Fruit fly (Drosophila melanogaster) whole organism, embryonic: Measurements from ENCODE around the gene CG17754.
A peak's percentile ranks its signal among the peaks of the same experiment; 100 is the strongest.

Experiments used
- Awh ChIP-seq: fragments of 200-800 bp; sonication (Bioruptor generic); IDR thresholded peaks from 2 replicates; pipeline ENCODE4, ENCODE4 v1.3.6; 2022; ENCODE audit warnings: missing biosample characterization, missing genetic modification characterization
- B-H2 ChIP-seq: fragments of 200-800 bp; sonication (Bioruptor generic); optimal IDR thresholded peaks from 2 replicates; lab custom pipeline; 2018; ENCODE audit warnings: missing biosample characterization, mild to moderate bottlenecking, missing genetic modification characterization
- CG10431 ChIP-seq: fragments of 200-800 bp; sonication (Bioruptor generic); optimal IDR thresholded peaks from 3 replicates; lab custom pipeline; 2018; ENCODE audit warnings: missing biosample characterization, mild to moderate bottlenecking, missing genetic modification characterization
- CG10565 ChIP-seq: fragments of 200-800 bp; sonication (Bioruptor generic); optimal IDR thresholded peaks from 3 replicates; lab custom pipeline; 2016; ENCODE audit warnings: missing biosample characterization, mild to moderate bottlenecking, missing genetic modification characterization
- CG10979 ChIP-seq: fragments of 200-800 bp; sonication (Bioruptor generic); optimal IDR thresholded peaks from 2 replicates; lab custom pipeline; 2018; ENCODE audit warnings: missing biosample characterization, mild to moderate bottlenecking, missing genetic modification characterization, moderate library complexity
- CG13894 ChIP-seq: fragments of 200-800 bp; sonication (Bioruptor generic); optimal IDR thresholded peaks from 3 replicates; lab custom pipeline; 2018; ENCODE audit warnings: missing biosample characterization, mild to moderate bottlenecking, missing genetic modification characterization, moderate library complexity
- CG1602 ChIP-seq: fragments of 200-800 bp; sonication (Bioruptor generic); optimal IDR thresholded peaks from 3 replicates; lab custom pipeline; 2016; ENCODE audit warnings: missing biosample characterization, missing genetic modification characterization
- CG2712 ChIP-seq: fragments of 200-800 bp; optimal IDR thresholded peaks from 3 replicates; lab custom pipeline; 2019; ENCODE audit warnings: missing biosample characterization, mild to moderate bottlenecking, missing genetic modification characterization, moderate library complexity
- CG2875 ChIP-seq: fragments of 200-800 bp; sonication (Bioruptor generic); optimal IDR thresholded peaks from 2 replicates; lab custom pipeline; 2017; ENCODE audit warnings: missing biosample characterization, mild to moderate bottlenecking, missing genetic modification characterization, missing genetic modification reagents
- CG4424 ChIP-seq: fragments of 200-800 bp; sonication (Bioruptor generic); optimal IDR thresholded peaks from 3 replicates; lab custom pipeline; 2016; ENCODE audit warnings: missing biosample characterization, missing genetic modification characterization
- CG4820 ChIP-seq: fragments of 200-800 bp; sonication (Bioruptor generic); optimal IDR thresholded peaks from 3 replicates; lab custom pipeline; 2016; ENCODE audit warnings: missing biosample characterization, missing genetic modification characterization
- CG5180 ChIP-seq: fragments of 200-800 bp; sonication (Bioruptor generic); optimal IDR thresholded peaks from 3 replicates; lab custom pipeline; 2017; ENCODE audit warnings: missing biosample characterization, missing genetic modification characterization, mild to moderate bottlenecking, moderate library complexity, missing genetic modification reagents
- CG5245 ChIP-seq: fragments of 200-800 bp; sonication (Bioruptor generic); optimal IDR thresholded peaks from 3 replicates; lab custom pipeline; 2016; ENCODE audit warnings: missing biosample characterization, missing genetic modification characterization
- CG6272 ChIP-seq: fragments of 200-800 bp; sonication (Bioruptor generic); IDR thresholded peaks from 2 replicates; pipeline ENCODE4 v1.3.6; 2022; ENCODE audit warnings: missing biosample characterization, missing genetic modification characterization
- CG6683 ChIP-seq: fragments of 200-800 bp; sonication (Bioruptor generic); optimal IDR thresholded peaks from 2 replicates; lab custom pipeline; 2017; ENCODE audit warnings: missing biosample characterization, mild to moderate bottlenecking, missing genetic modification characterization, missing genetic modification reagents
- CG7357 ChIP-seq: fragments of 200-800 bp; sonication (Bioruptor generic); IDR thresholded peaks from 3 replicates; pipeline ENCODE4 v1.3.6; 2022; ENCODE audit warnings: missing biosample characterization, missing genetic modification characterization
- CG8388 ChIP-seq: fragments of 200-800 bp; sonication (Bioruptor generic); optimal IDR thresholded peaks from 2 replicates; lab custom pipeline; 2019; ENCODE audit warnings: missing biosample characterization, mild to moderate bottlenecking, missing genetic modification characterization, moderate library complexity
- CG9876 ChIP-seq: fragments of 200-800 bp; sonication (Bioruptor generic); optimal IDR thresholded peaks from 2 replicates; lab custom pipeline; 2016; ENCODE audit warnings: missing biosample characterization, missing genetic modification characterization
- Camta ChIP-seq: fragments of 200-800 bp; sonication (Bioruptor generic); optimal IDR thresholded peaks from 2 replicates; lab custom pipeline; 2016; ENCODE audit warnings: missing biosample characterization, missing genetic modification characterization
- CrebB ChIP-seq: fragments of 200-800 bp; sonication (Bioruptor generic); optimal IDR thresholded peaks from 3 replicates; lab custom pipeline; 2018; ENCODE audit warnings: missing biosample characterization, mild to moderate bottlenecking, missing genetic modification characterization
- Eip74EF ChIP-seq, 2 experiments: fragments of 200-800 bp in 1 of 2; fragments of >200 bp in 1 of 2; sonication (Bioruptor generic) in 1 of 2; optimal IDR thresholded peaks; 2 replicates each; lab custom pipeline; 2017 to 2019; ENCODE audit warnings: missing biosample characterization in 2 of 2, missing genetic modification characterization in 2 of 2, mild to moderate bottlenecking in 1 of 2, moderate library complexity in 1 of 2
- Fer2 ChIP-seq: fragments of 200-800 bp; sonication (Bioruptor generic); optimal IDR thresholded peaks from 2 replicates; lab custom pipeline; 2018; ENCODE audit warnings: missing biosample characterization, mild to moderate bottlenecking, missing genetic modification characterization, moderate library complexity
- GATAe ChIP-seq: fragments of 200-800 bp; sonication (Bioruptor generic); conservative IDR thresholded peaks from 2 replicates; pipeline ENCODE4 v1.3.6; 2022; ENCODE audit warnings: missing biosample characterization, missing genetic modification characterization
- H15 ChIP-seq: fragments of 200-800 bp; sonication (Bioruptor generic); IDR thresholded peaks from 3 replicates; pipeline ENCODE4 v1.3.6; 2022; ENCODE audit warnings: missing biosample characterization, missing genetic modification characterization
- HmgD ChIP-seq: fragments of 200-800 bp; sonication (Bioruptor generic); optimal IDR thresholded peaks from 3 replicates; lab custom pipeline; 2016; ENCODE audit warnings: missing biosample characterization, missing genetic modification characterization
- Hr39 ChIP-seq: fragments of >200 bp; optimal IDR thresholded peaks from 2 replicates; lab custom pipeline; 2017
- Jarid2 ChIP-seq: fragments of 200-800 bp; sonication (Bioruptor generic); optimal IDR thresholded peaks from 3 replicates; lab custom pipeline; 2017; ENCODE audit warnings: mild to moderate bottlenecking, missing biosample characterization, missing genetic modification reagents, missing genetic modification characterization
- MBD-R2 ChIP-seq: fragments of 200-800 bp; sonication (Bioruptor generic); IDR thresholded peaks from 2 replicates; pipeline ENCODE4 v1.3.6; 2022; ENCODE audit warnings: missing biosample characterization, missing genetic modification characterization
- Max ChIP-seq: fragments of 200-800 bp; sonication (Bioruptor generic); optimal IDR thresholded peaks from 2 replicates; lab custom pipeline; 2016; ENCODE audit warnings: missing biosample characterization, mild to moderate bottlenecking, missing genetic modification characterization
- Nf-YB ChIP-seq: fragments of 200-800 bp; sonication (Bioruptor generic); optimal IDR thresholded peaks from 3 replicates; lab custom pipeline; 2019; ENCODE audit warnings: missing biosample characterization, mild to moderate bottlenecking, missing genetic modification characterization, moderate library complexity
- Sin3A ChIP-seq: fragments of >200 bp; optimal IDR thresholded peaks from 2 replicates; lab custom pipeline; 2018
- Xbp1 ChIP-seq: fragments of 200-800 bp; sonication (Bioruptor generic); optimal IDR thresholded peaks from 3 replicates; lab custom pipeline; 2016; ENCODE audit warnings: missing biosample characterization, mild to moderate bottlenecking, missing genetic modification characterization
- Xrp1 ChIP-seq: fragments of 200-800 bp; sonication (Bioruptor generic); IDR thresholded peaks from 2 replicates; pipeline ENCODE4 v1.3.6; 2022; ENCODE audit warnings: missing biosample characterization, missing genetic modification characterization
- ara ChIP-seq: fragments of 200-800 bp; sonication (Bioruptor generic); IDR thresholded peaks from 2 replicates; pipeline ENCODE4 v1.3.6; 2022; ENCODE audit warnings: missing biosample characterization, missing genetic modification characterization
- cas ChIP-seq: fragments of 200-800 bp; sonication (Bioruptor generic); IDR thresholded peaks from 2 replicates; pipeline ENCODE4 v1.3.6; 2022; ENCODE audit warnings: missing biosample characterization, missing genetic modification characterization
- cg ChIP-seq: fragments of 200-800 bp; sonication (Bioruptor generic); optimal IDR thresholded peaks from 3 replicates; lab custom pipeline; 2019; ENCODE audit warnings: missing biosample characterization, mild to moderate bottlenecking, missing genetic modification characterization, moderate library complexity
- chif ChIP-seq, 2 experiments: fragments of 200-800 bp; sonication (Bioruptor generic); optimal IDR thresholded peaks; 3 replicates each; lab custom pipeline; 2016; ENCODE audit warnings: missing biosample characterization in 2 of 2, missing genetic modification characterization in 2 of 2
- chinmo ChIP-seq: fragments of 200-800 bp; sonication (Bioruptor generic); IDR thresholded peaks from 4 replicates; pipeline ENCODE4 v1.3.6; 2022; ENCODE audit warnings: missing biosample characterization, missing genetic modification characterization; ENCODE audit not compliant: partially characterized antibody
- ci ChIP-seq: fragments of 200-800 bp; sonication (Bioruptor generic); IDR thresholded peaks from 3 replicates; pipeline ENCODE4 v1.3.6; 2022; ENCODE audit warnings: missing biosample characterization, missing genetic modification characterization
- dmrt11E ChIP-seq: fragments of 200-800 bp; sonication (Bioruptor generic); optimal IDR thresholded peaks from 3 replicates; lab custom pipeline; 2018; ENCODE audit warnings: missing biosample characterization, mild to moderate bottlenecking, missing genetic modification characterization, moderate library complexity
- ftz-f1 ChIP-seq: fragments of 200-800 bp; sonication (Bioruptor generic); optimal IDR thresholded peaks from 2 replicates; lab custom pipeline; 2016; ENCODE audit warnings: missing biosample characterization, missing genetic modification characterization
- gsb-n ChIP-seq: fragments of 200-800 bp; sonication (Bioruptor generic); optimal IDR thresholded peaks from 3 replicates; lab custom pipeline; 2018; ENCODE audit warnings: missing biosample characterization, mild to moderate bottlenecking, missing genetic modification characterization
- ken ChIP-seq: fragments of 200-800 bp; sonication (Bioruptor generic); IDR thresholded peaks from 3 replicates; pipeline ENCODE4 v1.3.6; 2022; ENCODE audit warnings: missing biosample characterization, missing genetic modification characterization
- klu ChIP-seq: fragments of 200-800 bp; sonication (Bioruptor generic); IDR thresholded peaks from 2 replicates; pipeline ENCODE4 v1.3.6; 2022; ENCODE audit warnings: missing biosample characterization, missing genetic modification characterization
- nerfin-1 ChIP-seq: fragments of 200-800 bp; sonication (Bioruptor generic); optimal IDR thresholded peaks from 3 replicates; lab custom pipeline; 2019; ENCODE audit warnings: missing biosample characterization, mild to moderate bottlenecking, missing genetic modification characterization, moderate library complexity
- pb ChIP-seq: fragments of 200-800 bp; sonication (Bioruptor generic); optimal IDR thresholded peaks from 3 replicates; lab custom pipeline; 2016; ENCODE audit warnings: missing biosample characterization, missing genetic modification characterization
- peb ChIP-seq: fragments of 200-800 bp; sonication (Bioruptor generic); IDR thresholded peaks from 2 replicates; pipeline ENCODE4 v1.3.6; 2022; ENCODE audit warnings: missing biosample characterization, missing genetic modification characterization
- sim ChIP-seq: fragments of 200-800 bp; sonication (Bioruptor generic); IDR thresholded peaks from 2 replicates; pipeline ENCODE4 v1.3.6; 2022; ENCODE audit warnings: missing biosample characterization, missing genetic modification characterization
- slou ChIP-seq: fragments of 200-800 bp; sonication (Bioruptor generic); optimal IDR thresholded peaks from 3 replicates; lab custom pipeline; 2016; ENCODE audit warnings: missing biosample characterization, missing genetic modification characterization
- stwl ChIP-seq: fragments of 200-800 bp; sonication (Bioruptor generic); optimal IDR thresholded peaks from 3 replicates; lab custom pipeline; 2018; ENCODE audit warnings: missing biosample characterization, mild to moderate bottlenecking, missing genetic modification characterization, moderate library complexity
- wor ChIP-seq: fragments of 200-800 bp; sonication (Bioruptor generic); IDR thresholded peaks from 2 replicates; pipeline ENCODE4 v1.3.6; 2022; ENCODE audit warnings: missing biosample characterization, missing genetic modification characterization

The CG17754 gene

dm6 chrX:9216572-9216971 lies 33.6 kb upstream of the CG17754 start, which contains the start of gene CG15369:
CG15369 (plus strand) TSS chrX:9216872.
- TF ChIP-seq chinmo (GFP tag; lab: Robert Waterston, UW) (no peak), CG5245 (GFP tag; lab: Kevin White, UChicago) (no peak), CG10979 (tag; lab: Kevin White, UChicago) (no peak), gsb-n (no peak), cg (GFP tag; lab: Kevin White, UChicago) (no peak), CG2712 (tag; lab: Kevin White, UChicago) (no peak), CG10565 (GFP tag; lab: Kevin White, UChicago) (no peak), CrebB (tag; lab: Kevin White, UChicago) (no peak), Max (GFP tag; lab: Kevin White, UChicago) (no peak), Xbp1 (GFP tag; lab: Kevin White, UChicago) (no peak), slou (GFP tag; lab: Kevin White, UChicago) (no peak), CG5180 (no peak)

- TF ChIP-seq CG13894 (tag; lab: Kevin White, UChicago) (no peak), chif (GFP tag; optimal IDR thresholded peaks at IDR 0.05; lab: Kevin White, UChicago) (peak in 1 of 2 experiments; percentile 17), sim (GFP tag; lab: Robert Waterston, UW) (no peak), CG8388 (GFP tag; lab: Kevin White, UChicago) (peak; percentile 0), ara (GFP tag; lab: Robert Waterston, UW) (peak; percentile 55; the same call in 1 of the 2 replicates), CG6272 (0 out of 2 replicates have a peak, but pooled peaks have one; percentile 27), Fer2 (tag; lab: Kevin White, UChicago) (no peak), dmrt11E (tag; lab: Kevin White, UChicago) (peak; percentile 33), Xrp1 (peak; percentile 53; the same call in 1 of the 2 replicates), CG2875 (GFP tag; lab: Kevin White, UChicago) (no peak), Jarid2 (no peak), B-H2 (no peak), Sin3A (lab: Kevin White, UChicago) (no peak), Hr39 (lab: Kevin White, UChicago) (no peak), CG10431 (GFP tag; lab: Kevin White, UChicago) (no peak), wor (GFP tag; lab: Robert Waterston, UW) (0 out of 2 replicates have a peak, but pooled peaks have one; percentile 24), ken (GFP tag; lab: Robert Waterston, UW) (0 out of 3 replicates have a peak, but pooled peaks have one; percentile 16), Camta (GFP tag; lab: Kevin White, UChicago) (no peak), Awh (GFP tag; lab: Robert Waterston, UW) (no peak), CG1602 (GFP tag; lab: Kevin White, UChicago) (no peak), Eip74EF (GFP tag; optimal IDR thresholded peaks at IDR 0.05; lab: Kevin White, UChicago) (no peak), GATAe (GFP tag; lab: Robert Waterston, UW) (no peak), cas (no peak), stwl (tag; lab: Kevin White, UChicago) (no peak), H15 (GFP tag; lab: Robert Waterston, UW) (no peak), ci (GFP tag; lab: Robert Waterston, UW) (peak; percentile 64; the same call in 1 of the 3 replicates), Nf-YB (GFP tag; lab: Kevin White, UChicago) (no peak), CG4820 (peak; percentile 14), HmgD (GFP tag; lab: Kevin White, UChicago) (no peak), CG6683 (GFP tag; lab: Kevin White, UChicago) (no peak), nerfin-1 (tag; lab: Kevin White, UChicago) (no peak), pb (GFP tag; lab: Kevin White, UChicago) (no peak), CG9876 (GFP tag; lab: Kevin White, UChicago) (no peak), klu (no peak), peb (0 out of 2 replicates have a peak, but pooled peaks have one; percentile 16), CG7357 (GFP tag; lab: Robert Waterston, UW) (peak; percentile 34; the same call in 1 of the 3 replicates), MBD-R2 (GFP tag; lab: Robert Waterston, UW) (no peak), CG4424 (GFP tag; lab: Kevin White, UChicago) (peak; percentile 1), ftz-f1 (GFP tag; lab: Kevin White, UChicago) (no peak)
Measured at dm6 chrX:9220434-9220833, 29.8 kb upstream of the CG17754 start.
